Fruit fly (Drosophila melanogaster) whole organism, prepupa: ENCODE data around the gene Tcs4.

Experiments used
- Blimp-1 ChIP-seq: fragments of 200-800 bp; sonication (Bioruptor generic); optimal IDR thresholded peaks from 3 replicates; lab custom pipeline; 2017; ENCODE audit warnings: missing biosample characterization, missing genetic modification characterization, mild to moderate bottlenecking, moderate library complexity, missing genetic modification reagents
- CG10631 ChIP-seq: fragments of 200-800 bp; sonication (Bioruptor generic); optimal IDR thresholded peaks from 2 replicates; lab custom pipeline; 2016; ENCODE audit warnings: missing biosample characterization, missing genetic modification characterization
- CG10669 ChIP-seq: fragments of 200-800 bp; sonication (Bioruptor generic); optimal IDR thresholded peaks from 3 replicates; lab custom pipeline; 2018; ENCODE audit warnings: missing biosample characterization, mild to moderate bottlenecking, missing genetic modification characterization, moderate library complexity
- CG11294 ChIP-seq: fragments of 200-800 bp; sonication (Bioruptor generic); IDR thresholded peaks from 2 replicates; pipeline ENCODE4 v1.3.6; 2022; ENCODE audit warnings: missing biosample characterization, missing genetic modification characterization
- CG11762 ChIP-seq: fragments of 200-800 bp; sonication (Bioruptor generic); optimal IDR thresholded peaks from 3 replicates; lab custom pipeline; 2016; ENCODE audit warnings: missing biosample characterization, missing genetic modification characterization; ENCODE audit not compliant: insufficient read depth
- CG11902 ChIP-seq: fragments of 200-800 bp; sonication (Bioruptor generic); optimal IDR thresholded peaks from 3 replicates; lab custom pipeline; 2016; ENCODE audit warnings: missing biosample characterization, missing genetic modification characterization
- CG1621 ChIP-seq: fragments of 200-800 bp; sonication (Bioruptor generic); optimal IDR thresholded peaks from 3 replicates; lab custom pipeline; 2018; ENCODE audit warnings: missing biosample characterization, mild to moderate bottlenecking, missing genetic modification characterization
- CG16779 ChIP-seq: fragments of 200-800 bp; sonication (Bioruptor generic); optimal IDR thresholded peaks from 3 replicates; lab custom pipeline; 2017; ENCODE audit warnings: missing biosample characterization, mild to moderate bottlenecking, missing genetic modification characterization
- CG3032 ChIP-seq: fragments of 200-800 bp; optimal IDR thresholded peaks from 2 replicates; lab custom pipeline; 2019; ENCODE audit warnings: missing biosample characterization, mild to moderate bottlenecking, missing genetic modification characterization, moderate library complexity
- CG31627 ChIP-seq: fragments of 200-800 bp; sonication (Bioruptor generic); optimal IDR thresholded peaks from 3 replicates; lab custom pipeline; 2016; ENCODE audit warnings: missing biosample characterization, missing genetic modification characterization
- CG32006 ChIP-seq: fragments of 200-800 bp; sonication (Bioruptor generic); optimal IDR thresholded peaks from 3 replicates; lab custom pipeline; 2017; ENCODE audit warnings: missing biosample characterization, mild to moderate bottlenecking, missing genetic modification characterization
- CG34406 ChIP-seq: fragments of 200-800 bp; sonication (Bioruptor generic); optimal IDR thresholded peaks from 3 replicates; lab custom pipeline; 2016; ENCODE audit warnings: missing biosample characterization, missing genetic modification characterization
- CG3919 ChIP-seq: fragments of 200-800 bp; sonication (Bioruptor generic); optimal IDR thresholded peaks from 3 replicates; lab custom pipeline; 2016; ENCODE audit warnings: missing biosample characterization, missing genetic modification characterization
- CG4318 ChIP-seq: fragments of 200-800 bp; sonication (Bioruptor generic); optimal IDR thresholded peaks from 3 replicates; lab custom pipeline; 2017; ENCODE audit warnings: missing biosample characterization, mild to moderate bottlenecking, missing genetic modification characterization
- CG6163 ChIP-seq: fragments of 200-800 bp; sonication (Bioruptor generic); IDR thresholded peaks from 3 replicates; pipeline ENCODE4 v1.3.6; 2022; ENCODE audit warnings: missing biosample characterization, missing genetic modification characterization
- CG6276 ChIP-seq: fragments of 200-800 bp; sonication (Bioruptor generic); optimal IDR thresholded peaks from 2 replicates; lab custom pipeline; 2017; ENCODE audit warnings: missing biosample characterization, mild to moderate bottlenecking, missing genetic modification characterization
- CG6792 ChIP-seq: fragments of 200-800 bp; sonication (Bioruptor generic); optimal IDR thresholded peaks from 3 replicates; lab custom pipeline; 2016; ENCODE audit warnings: missing biosample characterization, missing genetic modification characterization
- CG6808 ChIP-seq: fragments of 200-800 bp; sonication (Bioruptor generic); optimal IDR thresholded peaks from 3 replicates; lab custom pipeline; 2017; ENCODE audit warnings: missing biosample characterization, missing genetic modification characterization, mild to moderate bottlenecking, moderate library complexity, missing genetic modification reagents
- CG6854 ChIP-seq: fragments of 200-800 bp; sonication (Bioruptor generic); optimal IDR thresholded peaks from 2 replicates; lab custom pipeline; 2017; ENCODE audit warnings: missing biosample characterization, mild to moderate bottlenecking, missing genetic modification characterization
- CG7368 ChIP-seq: fragments of 200-800 bp; sonication (Bioruptor generic); optimal IDR thresholded peaks from 3 replicates; lab custom pipeline; 2016; ENCODE audit warnings: missing biosample characterization, missing genetic modification characterization
- CG8119 ChIP-seq: fragments of 200-800 bp; sonication (Bioruptor generic); IDR thresholded peaks from 3 replicates; pipeline ENCODE4 v1.3.6; 2022; ENCODE audit warnings: missing biosample characterization, missing genetic modification characterization
- CG8632 ChIP-seq: fragments of 200-800 bp; sonication (Bioruptor generic); optimal IDR thresholded peaks from 3 replicates; lab custom pipeline; 2016; ENCODE audit warnings: missing biosample characterization, missing genetic modification characterization
- CG9139 ChIP-seq: fragments of 200-800 bp; sonication (Bioruptor generic); optimal IDR thresholded peaks from 3 replicates; lab custom pipeline; 2017; ENCODE audit warnings: missing biosample characterization, mild to moderate bottlenecking, missing genetic modification characterization
- Eip75B ChIP-seq: fragments of 200-800 bp; sonication (Bioruptor generic); optimal IDR thresholded peaks from 3 replicates; lab custom pipeline; 2016; ENCODE audit warnings: missing biosample characterization, missing genetic modification characterization
- Eip78C ChIP-seq: fragments of 200-800 bp; sonication (Bioruptor generic); peaks from one replicate; lab custom pipeline; 2016; ENCODE audit warnings: missing biosample characterization, missing genetic modification characterization
- Ets21C ChIP-seq: fragments of 200-800 bp; sonication (Bioruptor generic); optimal IDR thresholded peaks from 3 replicates; lab custom pipeline; 2016; ENCODE audit warnings: missing biosample characterization, missing genetic modification characterization
- Hr38 ChIP-seq: sonication (Bioruptor generic); optimal IDR thresholded peaks from 2 replicates; lab custom pipeline; 2016; ENCODE audit warnings: missing biosample characterization, missing genetic modification characterization
- Hr39 ChIP-seq: fragments of 200-800 bp; sonication (Bioruptor generic); optimal IDR thresholded peaks from 2 replicates; lab custom pipeline; 2016; ENCODE audit warnings: missing biosample characterization, missing genetic modification characterization
- Lpt ChIP-seq: fragments of 200-800 bp; sonication (Bioruptor generic); optimal IDR thresholded peaks from 3 replicates; lab custom pipeline; 2016; ENCODE audit warnings: missing biosample characterization, missing genetic modification characterization
- Met ChIP-seq: fragments of 200-800 bp; sonication (Bioruptor generic); optimal IDR thresholded peaks from 3 replicates; lab custom pipeline; 2016; ENCODE audit warnings: missing biosample characterization, missing genetic modification characterization
- Sox102F ChIP-seq: fragments of 200-800 bp; sonication (Bioruptor generic); optimal IDR thresholded peaks from 2 replicates; lab custom pipeline; 2016; ENCODE audit warnings: missing biosample characterization, mild to moderate bottlenecking, missing genetic modification characterization
- Sox14 ChIP-seq: fragments of 200-800 bp; sonication (Bioruptor generic); optimal IDR thresholded peaks from 3 replicates; lab custom pipeline; 2016; ENCODE audit warnings: missing biosample characterization, missing genetic modification characterization
- achi ChIP-seq: fragments of 200-800 bp; sonication (Bioruptor generic); optimal IDR thresholded peaks from 3 replicates; lab custom pipeline; 2016; ENCODE audit warnings: missing biosample characterization, missing genetic modification characterization
- acj6 ChIP-seq: fragments of 200-800 bp; sonication (Bioruptor generic); optimal IDR thresholded peaks from 3 replicates; lab custom pipeline; 2016; ENCODE audit warnings: missing biosample characterization, missing genetic modification characterization
- dac ChIP-seq: fragments of 200-800 bp; sonication (Bioruptor generic); optimal IDR thresholded peaks from 2 replicates; lab custom pipeline; 2017; ENCODE audit warnings: missing biosample characterization, mild to moderate bottlenecking, missing genetic modification characterization
- dsx ChIP-seq: fragments of 200-800 bp; optimal IDR thresholded peaks from 3 replicates; lab custom pipeline; 2019; ENCODE audit warnings: missing biosample characterization, mild to moderate bottlenecking, missing genetic modification characterization, moderate library complexity; ENCODE audit not compliant: poor library complexity, severe bottlenecking
- esn ChIP-seq: fragments of 200-800 bp; sonication (Bioruptor generic); optimal IDR thresholded peaks from 2 replicates; lab custom pipeline; 2016; ENCODE audit warnings: missing biosample characterization, mild to moderate bottlenecking, missing genetic modification characterization, moderate library complexity
- fd85E ChIP-seq: fragments of 200-800 bp; sonication (Bioruptor generic); optimal IDR thresholded peaks from 3 replicates; lab custom pipeline; 2016; ENCODE audit warnings: missing biosample characterization, missing genetic modification characterization
- fkh ChIP-seq: fragments of 200-800 bp; sonication (Bioruptor generic); optimal IDR thresholded peaks from 3 replicates; lab custom pipeline; 2017; ENCODE audit warnings: missing biosample characterization, mild to moderate bottlenecking, missing genetic modification characterization, moderate library complexity
- lz ChIP-seq: fragments of 200-800 bp; sonication (Bioruptor generic); optimal IDR thresholded peaks from 3 replicates; lab custom pipeline; 2016; ENCODE audit warnings: missing biosample characterization, missing genetic modification characterization
- net ChIP-seq: fragments of 200-800 bp; sonication (Bioruptor generic); optimal IDR thresholded peaks from 3 replicates; lab custom pipeline; 2016; ENCODE audit warnings: missing biosample characterization, missing genetic modification characterization
- salr ChIP-seq, 2 experiments: fragments of 200-800 bp; sonication (Bioruptor generic); optimal IDR thresholded peaks; 3 replicates each; lab custom pipeline; 2016 to 2018; ENCODE audit warnings: missing biosample characterization in 2 of 2, missing genetic modification characterization in 2 of 2, mild to moderate bottlenecking in 1 of 2
- spab ChIP-seq: fragments of 200-800 bp; sonication (Bioruptor generic); optimal IDR thresholded peaks from 2 replicates; lab custom pipeline; 2017; ENCODE audit warnings: missing biosample characterization, mild to moderate bottlenecking, missing genetic modification characterization, missing genetic modification reagents
- ss ChIP-seq, 2 experiments: fragments of 200-800 bp; sonication (Bioruptor generic); optimal IDR thresholded peaks; 2 replicates in 1 of 2; 3 replicates in 1 of 2; lab custom pipeline; 2017 to 2018; ENCODE audit warnings: mild to moderate bottlenecking in 2 of 2, missing biosample characterization in 2 of 2, missing genetic modification characterization in 2 of 2, moderate library complexity in 1 of 2
- svp ChIP-seq: fragments of 200-800 bp; sonication (Bioruptor generic); peaks from one replicate; lab custom pipeline; 2016; ENCODE audit warnings: missing biosample characterization, missing genetic modification characterization
- topi ChIP-seq: fragments of 200-800 bp; sonication (Bioruptor generic); optimal IDR thresholded peaks from 3 replicates; lab custom pipeline; 2016; ENCODE audit warnings: missing biosample characterization, missing genetic modification characterization
- vri ChIP-seq: fragments of 200-800 bp; sonication (Bioruptor generic); optimal IDR thresholded peaks from 3 replicates; lab custom pipeline; 2016; ENCODE audit warnings: missing biosample characterization, mild to moderate bottlenecking, missing genetic modification characterization

Gene Tcs4

DNA sequence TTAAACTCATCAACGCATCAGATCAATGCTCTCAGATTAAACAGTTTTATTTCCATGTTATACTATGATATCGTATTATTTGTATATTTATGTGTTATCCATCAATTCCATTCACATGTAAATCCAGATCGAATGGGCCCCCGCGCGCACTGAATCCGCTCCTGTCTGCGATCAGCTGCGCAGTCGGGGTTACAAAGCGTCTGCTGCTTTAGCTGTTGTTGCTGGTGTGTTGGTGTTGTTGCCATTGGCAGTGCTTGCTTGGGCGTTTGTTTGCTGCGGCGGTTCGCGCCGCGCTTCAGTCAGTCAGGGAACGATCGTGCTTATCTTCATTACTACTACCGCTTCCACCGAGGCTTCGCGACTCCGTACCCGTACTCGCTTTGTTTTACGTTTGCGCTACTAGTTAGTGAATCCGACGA lies 34.6 kb downstream of the Tcs4 start, which contains the start of gene Zw (continued):
- TF ChIP-seq CG6854 (GFP tag; lab: Kevin White, UChicago) (peak; percentile 33), CG11762 (GFP tag; lab: Kevin White, UChicago) (peak; percentile 18), CG6808 (GFP tag; lab: Kevin White, UChicago) (peak; percentile 39), CG10631 (GFP tag; lab: Kevin White, UChicago) (no peak), CG32006 (GFP tag; lab: Kevin White, UChicago) (peak; percentile 55), topi (GFP tag; lab: Kevin White, UChicago) (peak; percentile 66), CG10669 (peak; percentile 40), Eip75B (GFP tag; lab: Kevin White, UChicago) (peak; percentile 53), CG3032 (peak; percentile 36), CG16779 (tag; lab: Kevin White, UChicago) (peak; percentile 19), Hr39 (GFP tag; lab: Kevin White, UChicago) (peak; percentile 73), salr (GFP tag; optimal IDR thresholded peaks at IDR 0.05; lab: Kevin White, UChicago) (peak in 1 of 2 experiments; percentile 30), dsx (peak; percentile 6), ss (GFP tag; optimal IDR thresholded peaks at IDR 0.05; lab: Kevin White, UChicago) (peak; percentile 15 to 31), CG34406 (GFP tag; lab: Kevin White, UChicago) (peak; percentile 4), lz (GFP tag; lab: Kevin White, UChicago) (peak; percentile 67)

DNA sequence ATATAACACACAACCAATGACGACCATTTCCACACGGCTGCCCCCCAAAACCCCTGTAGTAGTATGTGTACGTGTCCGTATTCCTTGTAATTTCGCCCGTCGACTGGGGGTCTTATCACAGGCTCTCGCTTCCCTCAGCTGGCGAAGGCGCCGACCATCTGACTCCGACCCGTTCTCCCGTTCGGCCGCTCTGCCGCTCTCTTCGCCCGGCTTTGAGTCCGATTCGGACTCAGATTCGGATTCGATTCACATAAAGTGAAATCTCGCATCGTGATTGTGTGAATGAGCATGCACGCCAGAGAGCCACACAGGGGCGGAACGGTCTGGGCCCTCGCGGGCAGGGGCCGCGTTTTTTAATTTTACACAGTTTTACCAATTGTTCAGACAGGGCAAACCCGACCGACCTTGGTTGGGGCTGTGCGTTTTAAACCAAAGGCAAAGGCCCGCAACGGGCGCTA lies 35.8 kb downstream of the Tcs4 start:
- TF ChIP-seq CG8119 (GFP tag; lab: Robert Waterston, UW) (0 out of 3 replicates have a peak, but pooled peaks have one; percentile 27), Ets21C (GFP tag; lab: Kevin White, UChicago) (peak; percentile 11), Hr38 (GFP tag; lab: Kevin White, UChicago) (no peak), CG3032 (peak; percentile 41), fd85E (GFP tag; lab: Kevin White, UChicago) (no peak), ss (GFP tag; optimal IDR thresholded peaks at IDR 0.05; lab: Kevin White, UChicago) (peak in 1 of 2 experiments; percentile 32), fkh (GFP tag; lab: Kevin White, UChicago) (no peak), CG7368 (GFP tag; lab: Kevin White, UChicago) (no peak), CG11902 (GFP tag; lab: Kevin White, UChicago) (peak; percentile 92), esn (GFP tag; lab: Kevin White, UChicago) (peak; percentile 33), CG6276 (GFP tag; lab: Kevin White, UChicago) (no peak), CG1621 (tag; lab: Kevin White, UChicago) (peak; percentile 55), CG3919 (GFP tag; lab: Kevin White, UChicago) (peak; percentile 46), dsx (peak; percentile 27), dac (GFP tag; lab: Kevin White, UChicago) (no peak), Lpt (no peak), Sox14 (GFP tag; lab: Kevin White, UChicago) (peak; percentile 46), CG16779 (tag; lab: Kevin White, UChicago) (peak; percentile 45), CG9139 (GFP tag; lab: Kevin White, UChicago) (no peak), spab (GFP tag; lab: Kevin White, UChicago) (no peak), CG4318 (GFP tag; lab: Kevin White, UChicago) (no peak), vri (peak; percentile 7), CG32006 (GFP tag; lab: Kevin White, UChicago) (peak; percentile 48), CG31627 (peak; percentile 56), Met (GFP tag; lab: Kevin White, UChicago) (peak; percentile 27), CG6792 (GFP tag; lab: Kevin White, UChicago) (peak; percentile 30), CG11294 (GFP tag; lab: Robert Waterston, UW) (0 out of 2 replicates have a peak, but pooled peaks have one; percentile 19), achi (GFP tag; lab: Kevin White, UChicago) (peak; percentile 10), CG6808 (GFP tag; lab: Kevin White, UChicago) (no peak), svp (GFP tag; lab: Kevin White, UChicago) (peak; percentile 93), Eip78C (GFP tag; lab: Kevin White, UChicago) (peak; percentile 71), CG8632 (GFP tag; lab: Kevin White, UChicago) (no peak), CG6163 (peak; percentile 58; the same call in 2 of the 3 replicates), salr (GFP tag; optimal IDR thresholded peaks at IDR 0.05; lab: Kevin White, UChicago) (no peak), CG34406 (GFP tag; lab: Kevin White, UChicago) (no peak), acj6 (peak; percentile 20), Sox102F (no peak), net (no peak), Blimp-1 (GFP tag; lab: Kevin White, UChicago) (peak; percentile 24), Eip75B (GFP tag; lab: Kevin White, UChicago) (peak; percentile 28), lz (GFP tag; lab: Kevin White, UChicago) (peak; percentile 57)
